Fruit fly (Drosophila melanogaster): ENCODE data around the gene Mco1.
A peak's percentile ranks its signal among the peaks of the same experiment; 100 is the strongest.

Mco1 gene

dm6 chr2L:9427570-9427969, 11.2 kb downstream of the Mco1 start, which contains the start of gene CG42847:
TSS of gene CG42847 (plus strand) at chr2L:9427870.
- no peak for TF ChIP-seq CG17801 (GFP tag; optimal IDR thresholded peaks at IDR 0.05; ENCODE audit: partially characterized antibody)

DNA sequence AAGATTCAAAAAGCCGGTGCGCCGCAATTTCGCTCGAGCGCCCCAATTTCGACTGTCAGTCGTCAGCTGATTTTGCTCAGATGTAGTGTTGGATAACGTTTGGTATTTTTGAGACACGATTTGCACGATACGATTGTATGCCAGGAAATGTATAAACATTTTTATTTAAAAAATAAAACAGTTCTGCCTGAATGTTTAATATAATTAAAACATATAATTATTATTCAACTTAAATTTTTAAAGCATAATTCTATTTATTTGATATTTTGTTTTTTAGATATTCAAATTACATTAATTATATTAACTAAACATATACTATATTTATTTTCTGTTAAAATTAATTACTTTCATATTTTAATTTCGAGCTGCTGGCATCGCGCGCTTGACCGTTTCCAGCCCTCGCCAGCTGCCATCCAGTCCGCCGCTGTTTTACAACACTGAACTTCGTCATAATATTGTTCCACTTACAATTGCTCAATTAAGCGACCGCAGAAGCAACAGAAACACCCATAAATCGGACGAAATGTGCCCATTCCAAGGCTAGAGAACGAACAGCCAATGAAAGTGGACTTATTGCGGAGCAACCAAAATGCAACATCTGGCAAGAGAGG, 14.7 kb downstream of the Mco1 start, which contains the start of the genes FucTB and scat:
Gene FucTB, minus strand, starts transcription at position 61 of the 611 bp plus-strand sequence.
Gene scat, plus strand, starts transcription at position 414 of the 611 bp plus-strand sequence.
- peak; percentile 85 for TF ChIP-seq CG17801 (GFP tag; optimal IDR thresholded peaks at IDR 0.05; ENCODE audit: partially characterized antibody)

- no peak for TF ChIP-seq CG17801 (GFP tag; optimal IDR thresholded peaks at IDR 0.05; ENCODE audit: partially characterized antibody)
Observed at dm6 chr2L:9435099-9435498, 18.7 kb downstream of the Mco1 start, which contains the start of gene CG3769. TSS of gene CG3769 (plus strand) at chr2L:9435399.

DNA sequence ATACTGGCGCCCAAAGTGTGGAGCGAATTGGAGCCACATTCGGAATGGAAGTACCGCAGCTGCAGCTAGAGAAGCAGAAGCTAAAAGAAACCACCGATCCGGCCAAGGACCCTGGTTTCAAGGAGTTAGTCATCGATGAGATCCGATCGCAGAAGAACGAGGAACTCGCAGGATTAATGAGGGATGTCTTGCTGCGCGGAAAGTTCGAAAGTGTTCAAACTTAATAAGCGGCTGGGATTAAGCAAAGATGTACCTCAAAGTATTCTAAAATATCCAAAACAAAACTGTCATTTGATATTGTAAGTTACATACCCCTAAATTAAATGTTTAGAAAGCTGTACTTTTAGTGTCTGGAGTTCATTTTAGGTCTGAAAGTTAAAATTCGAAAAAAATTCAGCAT, 20.1 kb downstream of the Mco1 start, which contains the start of gene RpS28-like:
Gene RpS28-like, plus strand, starts transcription at position 301 of the 400 bp plus-strand sequence.
- TF ChIP-seq CG17801 (GFP tag; optimal IDR thresholded peaks at IDR 0.05; ENCODE audit: partially characterized antibody) = no peak

DNA sequence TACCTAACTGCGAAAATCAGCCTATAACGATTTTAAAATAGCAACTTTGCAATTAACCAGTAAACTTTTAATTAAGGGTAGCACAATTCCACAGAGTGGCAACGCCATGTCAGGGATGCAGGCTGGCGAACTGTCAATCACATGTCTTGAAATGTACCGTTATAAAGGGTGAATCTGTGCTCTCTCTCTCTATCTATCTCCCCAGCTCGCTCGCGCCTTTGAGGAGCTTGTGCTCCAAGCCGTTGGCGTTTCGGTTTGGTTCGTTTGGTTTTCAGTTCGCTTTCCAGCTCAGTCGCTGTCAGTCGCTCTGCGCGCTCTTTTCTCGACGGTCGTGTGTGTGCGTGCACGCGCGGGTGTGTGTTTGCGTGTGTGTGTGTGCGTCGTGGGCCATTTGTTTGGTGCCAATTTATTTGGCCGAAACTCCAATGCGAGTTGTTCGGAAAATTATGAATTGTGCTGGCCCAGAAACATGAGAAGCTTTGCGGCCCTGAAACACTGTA, 20.9 kb downstream of the Mco1 start, which contains the start of gene numb:
Gene numb, plus strand, starts transcription at position 254 of the 500 bp plus-strand sequence.
- TF ChIP-seq CG17801 (GFP tag; optimal IDR thresholded peaks at IDR 0.05; ENCODE audit: partially characterized antibody) = peak; percentile 55

- TF ChIP-seq CG17801 (GFP tag; optimal IDR thresholded peaks at IDR 0.05; ENCODE audit: partially characterized antibody) = peak; percentile 37
Observed at dm6 chr2L:9438227-9438626, 21.8 kb downstream of the Mco1 start.

dm6 chr2L:9440640-9441039, 24.3 kb downstream of the Mco1 start, which contains the start of gene CG33723:
TSS of gene CG33723 (minus strand) at chr2L:9440740.
- no peak for TF ChIP-seq CG17801 (GFP tag; optimal IDR thresholded peaks at IDR 0.05; ENCODE audit: partially characterized antibody)

DNA sequence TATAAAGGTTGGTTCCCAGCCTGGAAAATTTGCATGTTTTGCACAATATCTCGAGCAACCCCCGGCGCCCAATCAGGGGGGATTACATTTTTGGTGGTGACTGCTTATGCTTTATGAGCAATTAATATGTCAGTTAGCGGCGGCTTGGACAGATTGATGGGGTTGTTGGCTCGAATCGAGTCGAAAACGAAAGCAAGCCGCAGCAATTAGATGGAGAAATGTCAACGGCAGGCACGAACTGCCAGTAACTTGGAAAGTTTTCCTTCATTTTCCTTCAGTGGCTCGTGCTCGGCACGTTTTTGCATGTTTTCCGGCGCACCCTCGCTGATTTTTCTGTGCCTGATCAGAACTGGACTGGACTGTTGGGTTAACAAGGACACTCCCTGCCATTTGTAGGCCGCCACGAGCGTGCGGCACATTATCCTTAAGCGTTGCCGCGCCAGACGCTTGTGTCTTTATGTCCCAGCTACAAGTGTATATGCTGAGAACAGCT, 26.5 kb downstream of the Mco1 start:
- TF ChIP-seq CG17801 (GFP tag; optimal IDR thresholded peaks at IDR 0.05; ENCODE audit: partially characterized antibody) = no peak

DNA sequence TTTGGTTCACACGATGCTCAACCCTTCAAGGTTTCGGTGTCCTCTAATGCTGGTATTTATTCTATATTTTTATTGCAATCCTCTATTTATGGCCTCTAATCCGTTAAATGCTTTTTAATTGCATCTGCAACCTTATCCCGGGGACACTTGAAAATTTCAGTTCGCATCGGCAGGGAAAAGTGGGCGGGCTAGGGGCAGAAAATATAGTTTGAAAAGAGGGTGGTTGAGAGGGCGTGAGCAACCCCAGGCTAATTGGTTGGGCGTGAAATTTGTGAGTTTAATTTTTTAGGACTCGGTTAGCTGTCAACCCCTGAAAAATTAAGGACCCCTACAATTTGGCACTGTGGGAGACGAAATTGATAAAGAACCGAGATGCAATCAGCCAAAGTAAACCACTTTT, 29.4 kb downstream of the Mco1 start:
- no peak for TF ChIP-seq CG17801 (GFP tag; optimal IDR thresholded peaks at IDR 0.05; ENCODE audit: partially characterized antibody)

DNA sequence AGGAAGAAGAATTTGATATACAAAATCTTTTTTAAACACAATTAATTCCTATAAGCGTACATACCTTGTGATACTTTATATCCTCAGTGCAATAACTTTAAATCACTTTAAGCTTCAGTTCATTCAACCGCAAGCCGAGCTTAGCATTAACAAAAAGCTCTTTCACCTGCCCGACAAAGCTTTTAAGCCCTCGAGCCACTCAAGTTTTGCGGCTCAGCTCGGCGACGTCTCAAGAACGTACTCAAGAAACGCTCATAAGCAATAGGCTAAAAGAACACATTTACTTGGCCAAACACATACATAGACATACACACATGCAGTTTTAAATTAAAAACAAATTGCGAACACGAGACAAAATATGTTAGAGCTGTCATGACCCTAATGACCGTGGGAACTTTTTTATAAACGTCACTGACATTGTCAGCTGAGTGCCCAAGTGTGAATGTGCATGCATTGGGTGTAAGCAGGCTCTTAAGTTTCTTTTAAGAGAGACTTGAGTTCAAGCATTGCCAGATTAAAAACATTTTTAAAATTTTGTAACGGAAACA, 30.1 kb downstream of the Mco1 start:
- TF ChIP-seq CG17801 (GFP tag; optimal IDR thresholded peaks at IDR 0.05; ENCODE audit: partially characterized antibody) = no peak

DNA sequence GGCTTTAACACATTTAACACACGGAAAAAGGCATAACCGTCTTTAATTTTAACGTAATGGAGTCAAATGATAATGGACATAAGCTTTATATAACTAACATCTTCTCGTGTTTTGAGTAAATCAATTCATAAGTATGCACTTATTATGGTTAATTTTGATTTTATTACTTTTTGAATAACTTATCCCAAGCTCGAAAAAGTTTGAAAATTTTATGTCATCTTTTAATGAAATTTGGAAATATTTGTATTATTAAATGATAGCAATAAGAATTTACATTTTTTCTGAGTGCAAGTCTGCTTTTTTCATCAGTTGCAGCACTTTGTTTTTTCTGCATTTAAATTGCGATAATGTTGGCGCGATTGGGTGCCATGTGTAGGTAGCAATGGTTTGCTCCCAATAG, 31.4 kb downstream of the Mco1 start:
- no peak for TF ChIP-seq CG17801 (GFP tag; optimal IDR thresholded peaks at IDR 0.05; ENCODE audit: partially characterized antibody)

- no peak for TF ChIP-seq CG17801 (GFP tag; optimal IDR thresholded peaks at IDR 0.05; ENCODE audit: partially characterized antibody)
Observed at dm6 chr2L:9448322-9449256, 32.2 kb downstream of the Mco1 start.

- TF ChIP-seq CG17801 (GFP tag; optimal IDR thresholded peaks at IDR 0.05; ENCODE audit: partially characterized antibody) = peak; percentile 96
Observed at dm6 chr2L:9449257-9449972, 33.0 kb downstream of the Mco1 start.

- TF ChIP-seq CG17801 (GFP tag; optimal IDR thresholded peaks at IDR 0.05; ENCODE audit: partially characterized antibody) = no peak
Observed at dm6 chr2L:9452959-9453358, 36.6 kb downstream of the Mco1 start.
